Worm (Caenorhabditis elegans) whole organism, L3 larva: Measurements from ENCODE around the gene C18H7.4.

Experiments
- ceh-82 ChIP-seq: fragments of 150-350 bp; optimal IDR thresholded peaks from 2 replicates; lab custom pipeline; 2014; ENCODE audit warnings: missing biosample characterization, missing genetic modification characterization
- egl-27 ChIP-seq: sonication (generic microtip); optimal IDR thresholded peaks from 4 replicates; lab custom pipeline; 2017; ENCODE audit warnings: missing biosample characterization, missing genetic modification reagents, missing genetic modification characterization
- elt-2 ChIP-seq: sonication (generic microtip); optimal IDR thresholded peaks from 2 replicates; lab custom pipeline; 2016; ENCODE audit warnings: missing genetic modification reagents, mild to moderate bottlenecking, missing genetic modification characterization, missing compliant biosample characterization
- nhr-11 ChIP-seq: fragments of 150-350 bp; optimal IDR thresholded peaks from 2 replicates; lab custom pipeline; 2014; ENCODE audit warnings: missing biosample characterization, missing genetic modification characterization
- nhr-28 ChIP-seq: fragments of 150-350 bp; optimal IDR thresholded peaks from 2 replicates; lab custom pipeline; 2014; ENCODE audit warnings: missing biosample characterization, missing genetic modification characterization
- pha-4 ChIP-seq: fragments of 150-350 bp; optimal IDR thresholded peaks from 2 replicates; lab custom pipeline; 2014; ENCODE audit warnings: missing biosample characterization, missing genetic modification reagents, missing genetic modification characterization
- snpc-4 ChIP-seq: fragments of 150-350 bp; optimal IDR thresholded peaks from 2 replicates; lab custom pipeline; 2014; ENCODE audit warnings: missing biosample characterization, missing genetic modification characterization
- tbx-2 ChIP-seq: sonication (generic microtip); optimal IDR thresholded peaks from 2 replicates; lab custom pipeline; 2016; ENCODE audit warnings: mild to moderate bottlenecking, missing genetic modification characterization, missing compliant biosample characterization
- unc-62 ChIP-seq: fragments of 150-350 bp; sonication (generic microtip); optimal IDR thresholded peaks from 4 replicates; lab custom pipeline; 2014; ENCODE audit warnings: missing biosample characterization, missing genetic modification reagents, missing genetic modification characterization
- ztf-11 ChIP-seq: fragments of 150-350 bp; optimal IDR thresholded peaks from 2 replicates; lab custom pipeline; 2014; ENCODE audit warnings: missing biosample characterization, missing genetic modification characterization

- TF ChIP-seq tbx-2 (tag; lab: Kevin White, UChicago) (no peak), snpc-4 (no peak), nhr-28 (tag; lab: Kevin White, UChicago) (no peak), pha-4 (tag; lab: Kevin White, UChicago) (no peak), elt-2 (tag; lab: Kevin White, UChicago) (no peak), ceh-82 (no peak), ztf-11 (tag; lab: Kevin White, UChicago) (no peak), egl-27 (no peak), nhr-11 (tag; lab: Kevin White, UChicago) (no peak), unc-62 (GFP tag; lab: Kevin White, UChicago) (no peak)
Observed at ce11 chrIV:607628-608027, 14.5 kb downstream of the C18H7.4 start.
